Fruit fly (Drosophila melanogaster) whole organism, embryonic: ENCODE data around the gene Atat.

Experiments
- ATbp ChIP-seq: fragments of 200-800 bp; sonication (Bioruptor generic); optimal IDR thresholded peaks from 2 replicates; lab custom pipeline; 2017; ENCODE audit warnings: missing biosample characterization, mild to moderate bottlenecking, missing genetic modification characterization, missing genetic modification reagents
- CG10565 ChIP-seq: fragments of 200-800 bp; sonication (Bioruptor generic); optimal IDR thresholded peaks from 3 replicates; lab custom pipeline; 2016; ENCODE audit warnings: missing biosample characterization, mild to moderate bottlenecking, missing genetic modification characterization
- CG11398 ChIP-seq: fragments of 200-800 bp; sonication (Bioruptor generic); optimal IDR thresholded peaks from 2 replicates; lab custom pipeline; 2016; ENCODE audit warnings: missing biosample characterization, missing genetic modification characterization
- CG13624 ChIP-seq: fragments of 200-800 bp; sonication (Bioruptor generic); optimal IDR thresholded peaks from 2 replicates; lab custom pipeline; 2016; ENCODE audit warnings: missing biosample characterization, missing genetic modification characterization
- CG14050 ChIP-seq: fragments of 200-800 bp; sonication (Bioruptor generic); IDR thresholded peaks from 3 replicates; pipeline ENCODE4 v1.3.6; 2022; ENCODE audit warnings: missing biosample characterization, missing genetic modification characterization
- CG14860 ChIP-seq: fragments of 200-800 bp; sonication (Bioruptor generic); IDR thresholded peaks from 3 replicates; pipeline ENCODE4 v1.3.6; 2022; ENCODE audit warnings: missing biosample characterization, missing genetic modification characterization; ENCODE audit not compliant: partially characterized antibody
- CG15479 ChIP-seq: fragments of 200-800 bp; sonication (Bioruptor generic); optimal IDR thresholded peaks from 3 replicates; lab custom pipeline; 2019; ENCODE audit warnings: missing biosample characterization, mild to moderate bottlenecking, missing genetic modification characterization, moderate library complexity
- CG16863 ChIP-seq: fragments of 200-800 bp; sonication (Bioruptor generic); optimal IDR thresholded peaks from 3 replicates; lab custom pipeline; 2016; ENCODE audit warnings: missing biosample characterization, missing genetic modification characterization
- CG17385 ChIP-seq: fragments of 200-800 bp; sonication (Bioruptor generic); optimal IDR thresholded peaks from 3 replicates; lab custom pipeline; 2018; ENCODE audit warnings: missing biosample characterization, mild to moderate bottlenecking, missing genetic modification characterization
- CG2120 ChIP-seq: fragments of 200-800 bp; sonication (Bioruptor generic); optimal IDR thresholded peaks from 3 replicates; lab custom pipeline; 2016; ENCODE audit warnings: missing biosample characterization, missing genetic modification characterization
- CG30020 ChIP-seq: fragments of 200-800 bp; optimal IDR thresholded peaks from 2 replicates; lab custom pipeline; 2019; ENCODE audit warnings: missing biosample characterization, mild to moderate bottlenecking, missing genetic modification characterization, moderate library complexity
- CG30403 ChIP-seq: fragments of 200-800 bp; sonication (Bioruptor generic); optimal IDR thresholded peaks from 3 replicates; lab custom pipeline; 2016; ENCODE audit warnings: missing biosample characterization, missing genetic modification characterization
- CG33213 ChIP-seq: fragments of 200-800 bp; sonication (Bioruptor generic); optimal IDR thresholded peaks from 3 replicates; lab custom pipeline; 2016; ENCODE audit warnings: missing biosample characterization, missing genetic modification characterization
- CG4360 ChIP-seq: fragments of 200-800 bp; sonication (Bioruptor generic); IDR thresholded peaks from 2 replicates; pipeline ENCODE4 v1.3.6; 2022; ENCODE audit warnings: missing biosample characterization, missing genetic modification characterization
- CG4617 ChIP-seq: fragments of 200-800 bp; sonication (Bioruptor generic); optimal IDR thresholded peaks from 3 replicates; lab custom pipeline; 2016; ENCODE audit warnings: missing biosample characterization, missing genetic modification characterization, borderline replicate concordance
- CG5953 ChIP-seq: fragments of 200-800 bp; sonication (Bioruptor generic); IDR thresholded peaks from 2 replicates; pipeline ENCODE4 v1.3.6; 2022; ENCODE audit warnings: missing biosample characterization, missing genetic modification characterization
- CG8944 ChIP-seq: fragments of 200-800 bp; sonication (Bioruptor generic); optimal IDR thresholded peaks from 3 replicates; lab custom pipeline; 2016; ENCODE audit warnings: missing biosample characterization, missing genetic modification characterization
- CHES-1-like ChIP-seq: fragments of 200-800 bp; sonication (Bioruptor generic); optimal IDR thresholded peaks from 2 replicates; lab custom pipeline; 2016; ENCODE audit warnings: missing biosample characterization, missing genetic modification characterization
- CkIIα-i1 ChIP-seq: fragments of 200-800 bp; sonication (Bioruptor generic); IDR thresholded peaks from 2 replicates; pipeline ENCODE4 v1.3.6; 2022; ENCODE audit warnings: missing biosample characterization, missing genetic modification characterization
- D19A ChIP-seq: fragments of 200-800 bp; optimal IDR thresholded peaks from 3 replicates; lab custom pipeline; 2019; ENCODE audit warnings: missing biosample characterization, mild to moderate bottlenecking, missing genetic modification characterization, moderate library complexity
- Drgx ChIP-seq: fragments of 200-800 bp; sonication (Bioruptor generic); IDR thresholded peaks from 2 replicates; pipeline ENCODE4 v1.3.6; 2022; ENCODE audit warnings: missing biosample characterization, missing genetic modification characterization
- Eip74EF ChIP-seq, 2 experiments: fragments of 200-800 bp in 1 of 2; fragments of >200 bp in 1 of 2; sonication (Bioruptor generic) in 1 of 2; optimal IDR thresholded peaks; 2 replicates each; lab custom pipeline; 2017 to 2019; ENCODE audit warnings: missing biosample characterization in 2 of 2, missing genetic modification characterization in 2 of 2, mild to moderate bottlenecking in 1 of 2, moderate library complexity in 1 of 2
- HLHmδ ChIP-seq: fragments of 200-800 bp; sonication (Bioruptor generic); optimal IDR thresholded peaks from 2 replicates; lab custom pipeline; 2018; ENCODE audit warnings: missing biosample characterization, mild to moderate bottlenecking, missing genetic modification characterization, moderate library complexity
- Kr ChIP-seq: fragments of 200-800 bp; sonication (Bioruptor generic); optimal IDR thresholded peaks from 2 replicates; lab custom pipeline; 2017; ENCODE audit warnings: missing biosample characterization, mild to moderate bottlenecking, missing genetic modification characterization
- Lpt ChIP-seq: fragments of >200 bp; optimal IDR thresholded peaks from 2 replicates; lab custom pipeline; 2018; ENCODE audit warnings: missing biosample characterization, missing genetic modification characterization
- MESR4 ChIP-seq: fragments of 200-800 bp; sonication (Bioruptor generic); optimal IDR thresholded peaks from 2 replicates; lab custom pipeline; 2018; ENCODE audit warnings: missing biosample characterization, mild to moderate bottlenecking, missing genetic modification characterization, moderate library complexity
- NC2β ChIP-seq: fragments of 200-800 bp; sonication (Bioruptor generic); optimal IDR thresholded peaks from 2 replicates; lab custom pipeline; 2016; ENCODE audit warnings: missing biosample characterization, missing genetic modification characterization
- Spps ChIP-seq: fragments of 200-800 bp; sonication (Bioruptor generic); optimal IDR thresholded peaks from 2 replicates; lab custom pipeline; 2018; ENCODE audit warnings: missing biosample characterization, mild to moderate bottlenecking, missing genetic modification characterization
- YL-1 ChIP-seq: fragments of 200-800 bp; sonication (Bioruptor generic); optimal IDR thresholded peaks from 3 replicates; lab custom pipeline; 2017; ENCODE audit warnings: missing biosample characterization, mild to moderate bottlenecking, missing genetic modification characterization
- ash1 ChIP-seq: fragments of 200-800 bp; sonication (Bioruptor generic); optimal IDR thresholded peaks from 2 replicates; lab custom pipeline; 2018; ENCODE audit warnings: missing biosample characterization, mild to moderate bottlenecking, missing genetic modification characterization
- bsh ChIP-seq, 2 experiments: fragments of 200-800 bp; sonication (Bioruptor generic); optimal IDR thresholded peaks; 2 replicates each; lab custom pipeline; 2017 to 2018; ENCODE audit warnings: mild to moderate bottlenecking in 2 of 2, missing biosample characterization in 2 of 2, missing genetic modification characterization in 2 of 2, moderate library complexity in 1 of 2
- cad ChIP-seq: fragments of >200 bp; optimal IDR thresholded peaks from 2 replicates; lab custom pipeline; 2017; ENCODE audit warnings: missing biosample characterization, missing genetic modification characterization
- cg ChIP-seq: fragments of 200-800 bp; sonication (Bioruptor generic); optimal IDR thresholded peaks from 3 replicates; lab custom pipeline; 2019; ENCODE audit warnings: missing biosample characterization, mild to moderate bottlenecking, missing genetic modification characterization, moderate library complexity
- crp ChIP-seq, 2 experiments: fragments of 200-800 bp; sonication (Bioruptor generic); optimal IDR thresholded peaks; 2 replicates in 1 of 2; 3 replicates in 1 of 2; lab custom pipeline; 2017; ENCODE audit warnings: missing biosample characterization in 2 of 2, missing genetic modification characterization in 2 of 2, mild to moderate bottlenecking in 1 of 2, moderate library complexity in 1 of 2
- esg ChIP-seq: fragments of 200-800 bp; sonication (Bioruptor generic); conservative IDR thresholded peaks from 2 replicates; pipeline ENCODE4 v1.3.6; 2022; ENCODE audit warnings: missing biosample characterization, missing genetic modification characterization
- hth ChIP-seq: fragments of >200 bp; optimal IDR thresholded peaks from 2 replicates; lab custom pipeline; 2017; ENCODE audit warnings: inconsistent platforms
- kah ChIP-seq: fragments of 200-800 bp; sonication (Bioruptor generic); optimal IDR thresholded peaks from 2 replicates; lab custom pipeline; 2018; ENCODE audit warnings: missing biosample characterization, mild to moderate bottlenecking, missing genetic modification characterization
- knrl ChIP-seq: fragments of 200-800 bp; sonication (Bioruptor generic); IDR thresholded peaks from 3 replicates; pipeline ENCODE4 v1.3.6; 2022; ENCODE audit warnings: missing biosample characterization, missing genetic modification characterization; ENCODE audit not compliant: partially characterized antibody
- nom ChIP-seq: fragments of 200-800 bp; sonication (Bioruptor generic); optimal IDR thresholded peaks from 2 replicates; lab custom pipeline; 2017; ENCODE audit warnings: missing biosample characterization, missing genetic modification characterization, mild to moderate bottlenecking, moderate library complexity, missing genetic modification reagents
- rib ChIP-seq: fragments of 200-800 bp; sonication (Bioruptor generic); IDR thresholded peaks from 2 replicates; pipeline ENCODE4 v1.3.6; 2022; ENCODE audit warnings: missing biosample characterization, missing genetic modification characterization
- sens-2 ChIP-seq: fragments of 200-800 bp; sonication (Bioruptor generic); IDR thresholded peaks from 2 replicates; pipeline ENCODE4 v1.3.6; 2022; ENCODE audit warnings: missing biosample characterization, missing genetic modification characterization
- sqz ChIP-seq: fragments of 200-800 bp; sonication (Bioruptor generic); optimal IDR thresholded peaks from 3 replicates; lab custom pipeline; 2018; ENCODE audit warnings: missing biosample characterization, mild to moderate bottlenecking, missing genetic modification characterization
- stc ChIP-seq: fragments of 200-800 bp; sonication (Bioruptor generic); IDR thresholded peaks from 2 replicates; pipeline ENCODE4 v1.3.6; 2022; ENCODE audit warnings: missing biosample characterization, missing genetic modification characterization
- tap ChIP-seq: fragments of 200-800 bp; optimal IDR thresholded peaks from 3 replicates; lab custom pipeline; 2019; ENCODE audit warnings: missing biosample characterization, mild to moderate bottlenecking, missing genetic modification characterization, moderate library complexity
- tgo ChIP-seq: fragments of 200-800 bp; sonication (Bioruptor generic); IDR thresholded peaks from 3 replicates; pipeline ENCODE4 v1.3.6; 2022; ENCODE audit warnings: missing biosample characterization, missing genetic modification characterization
- tin ChIP-seq: fragments of 200-800 bp; sonication (Bioruptor generic); optimal IDR thresholded peaks from 3 replicates; lab custom pipeline; 2016; ENCODE audit warnings: missing biosample characterization, missing genetic modification characterization
- tll ChIP-seq, 2 experiments: fragments of 200-800 bp in 1 of 2; fragments of >200 bp in 1 of 2; sonication (Bioruptor generic) in 1 of 2; optimal IDR thresholded peaks; 2 replicates each; lab custom pipeline; 2017 to 2019; ENCODE audit warnings: missing biosample characterization in 2 of 2, missing genetic modification characterization in 2 of 2, mild to moderate bottlenecking in 1 of 2, moderate library complexity in 1 of 2
- trem ChIP-seq: fragments of 200-800 bp; optimal IDR thresholded peaks from 3 replicates; lab custom pipeline; 2019; ENCODE audit warnings: missing biosample characterization, mild to moderate bottlenecking, missing genetic modification characterization, moderate library complexity
- zen ChIP-seq: fragments of 200-800 bp; sonication (Bioruptor generic); optimal IDR thresholded peaks from 3 replicates; lab custom pipeline; 2018; ENCODE audit warnings: missing biosample characterization, mild to moderate bottlenecking, missing genetic modification characterization, moderate library complexity

Atat gene

DNA sequence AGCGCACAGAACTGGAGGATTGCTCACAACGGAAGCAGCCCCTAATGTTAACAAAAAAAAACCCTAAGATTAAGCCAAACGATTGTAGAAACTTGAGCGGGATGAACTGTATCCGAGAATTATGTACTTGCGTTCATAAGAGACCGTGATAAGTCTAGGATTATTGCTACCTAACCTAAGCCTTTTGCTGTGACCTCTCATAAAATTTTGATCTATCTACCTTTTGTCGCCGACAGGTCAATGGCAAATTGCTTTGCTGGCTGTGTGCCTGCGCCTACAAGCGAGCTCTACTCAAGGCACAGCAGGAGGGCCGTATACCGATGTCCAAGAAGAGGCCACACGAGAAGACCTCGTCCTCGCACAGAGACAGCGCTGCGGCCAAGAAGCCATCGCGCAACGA is 57.9 kb downstream of the Atat start:
- TF ChIP-seq tgo (GFP tag; lab: Robert Waterston, UW) (no peak), CG15479 (GFP tag; lab: Kevin White, UChicago) (peak; percentile 95), crp (GFP tag; optimal IDR thresholded peaks at IDR 0.05; lab: Kevin White, UChicago) (no peak), NC2β (GFP tag; lab: Kevin White, UChicago) (no peak), CG5953 (0 out of 2 replicates have a peak, but pooled peaks have one; percentile 14), CG33213 (GFP tag; lab: Kevin White, UChicago) (no peak), cad (GFP tag; lab: Kevin White, UChicago) (peak; percentile 76), zen (tag; lab: Kevin White, UChicago) (peak; percentile 51), Lpt (GFP tag; lab: Kevin White, UChicago) (no peak), Kr (GFP tag; lab: Kevin White, UChicago) (peak; percentile 64), CG16863 (no peak), tll (GFP tag; optimal IDR thresholded peaks at IDR 0.05; lab: Kevin White, UChicago) (peak in 1 of 2 experiments; percentile 93), trem (tag; lab: Kevin White, UChicago) (no peak), CG30020 (tag; lab: Kevin White, UChicago) (no peak)

DNA sequence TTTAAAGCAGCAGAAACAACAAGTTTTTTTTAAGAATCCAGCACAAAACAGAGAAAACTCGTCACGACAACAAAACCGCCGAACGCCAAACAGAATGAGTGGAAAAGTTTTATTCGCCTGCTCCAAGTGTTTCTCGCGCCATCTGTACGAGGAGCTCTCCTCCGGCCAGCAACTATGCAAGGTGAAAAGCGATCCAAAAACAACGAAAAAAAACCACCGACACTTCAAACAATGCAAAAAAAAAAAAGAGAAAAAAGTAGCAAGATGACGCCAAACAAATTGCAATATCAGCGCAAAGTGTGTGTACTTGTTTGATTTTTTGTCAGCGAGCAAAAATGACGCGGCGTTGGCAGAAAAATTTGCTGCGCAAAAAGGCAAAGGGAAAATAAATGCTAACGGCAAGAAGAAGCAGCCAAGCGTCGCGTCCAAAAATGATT is 59.1 kb downstream of the Atat start:
- peak; percentile 90 for TF ChIP-seq nom (GFP tag; lab: Kevin White, UChicago)
- no peak for TF ChIP-seq ATbp (GFP tag; lab: Kevin White, UChicago)
- no peak for TF ChIP-seq CG4360 (GFP tag; lab: Robert Waterston, UW)
- TF ChIP-seq stc (GFP tag; lab: Robert Waterston, UW) = no peak
- 0 out of 3 replicates have a peak, but pooled peaks have one; percentile 41 for TF ChIP-seq knrl (GFP tag; lab: Robert Waterston, UW)
- TF ChIP-seq esg = no peak
- no peak for TF ChIP-seq CG11398 (GFP tag; lab: Kevin White, UChicago)
- TF ChIP-seq cg = no peak
- TF ChIP-seq sqz (GFP tag; lab: Kevin White, UChicago) = peak; percentile 41
- TF ChIP-seq rib (GFP tag; lab: Robert Waterston, UW) = no peak
- no peak for TF ChIP-seq Spps
- TF ChIP-seq ash1 = no peak
- peak in 1 of 2 experiments; percentile 81 for TF ChIP-seq bsh (GFP tag; optimal IDR thresholded peaks at IDR 0.05; lab: Kevin White, UChicago)
- no peak for TF ChIP-seq CG10565
- TF ChIP-seq CG30403 (GFP tag; lab: Kevin White, UChicago) = no peak
- 0 out of 3 replicates have a peak, but pooled peaks have one; percentile 1 for TF ChIP-seq CG14050 (GFP tag; lab: Robert Waterston, UW)
- TF ChIP-seq CG14860 = no peak
- TF ChIP-seq hth (lab: Kevin White, UChicago) = no peak
- no peak for TF ChIP-seq CkIIα-i1
- no peak for TF ChIP-seq CG2120 (GFP tag; lab: Kevin White, UChicago)
- peak; percentile 53 for TF ChIP-seq CHES-1-like (GFP tag; lab: Kevin White, UChicago)
- peak; percentile 25 for TF ChIP-seq CG4617
- TF ChIP-seq CG13624 (GFP tag; lab: Kevin White, UChicago) = peak; percentile 44
- no peak for TF ChIP-seq D19A (tag; lab: Kevin White, UChicago)
- TF ChIP-seq Eip74EF (GFP tag; optimal IDR thresholded peaks at IDR 0.05; lab: Kevin White, UChicago) = no peak
- TF ChIP-seq Drgx (GFP tag; lab: Robert Waterston, UW) = peak; percentile 51; the same call in 1 of the 2 replicates
- TF ChIP-seq sens-2 = no peak
- peak; percentile 31 for TF ChIP-seq YL-1 (GFP tag; lab: Kevin White, UChicago)
- TF ChIP-seq MESR4 = peak; percentile 65
- TF ChIP-seq tap (tag; lab: Kevin White, UChicago) = no peak
- no peak for TF ChIP-seq HLHmδ (GFP tag; lab: Kevin White, UChicago)
- peak; percentile 5 for TF ChIP-seq kah (GFP tag; lab: Kevin White, UChicago)
- TF ChIP-seq CG17385 = peak; percentile 87
- no peak for TF ChIP-seq tin
- TF ChIP-seq CG8944 = no peak
- TF ChIP-seq, all 482 proteins: peak for 13
